Worm (Caenorhabditis elegans) whole organism, L4/young adult: ENCODE results near the gene srd-51.
A peak's percentile ranks its signal among the peaks of the same experiment; 100 is the strongest.

Experiments
- W03F9.2 ChIP-seq: fragments of 150-350 bp; optimal IDR thresholded peaks from 2 replicates; lab custom pipeline; 2014; ENCODE audit warnings: missing biosample characterization, missing genetic modification characterization
- dao-5 ChIP-seq: sonication (generic microtip); optimal IDR thresholded peaks from 2 replicates; lab custom pipeline; 2016; ENCODE audit warnings: missing genotype, missing genetic modification characterization, moderate library complexity, missing compliant biosample characterization
- him-1 ChIP-seq: sonication (generic microtip); optimal IDR thresholded peaks from 2 replicates; lab custom pipeline; 2016; ENCODE audit warnings: missing genotype, missing genetic modification reagents, missing genetic modification characterization, missing compliant biosample characterization

Gene srd-51

ce11 chrX:13510234-13510837, 25.6 kb upstream of the srd-51 start:
- TF ChIP-seq W03F9.2 (tag; lab: Kevin White, UChicago) = no peak
- TF ChIP-seq dao-5 (tag; lab: Kevin White, UChicago) = no peak
- no peak for TF ChIP-seq him-1 (tag; lab: Kevin White, UChicago)

DNA sequence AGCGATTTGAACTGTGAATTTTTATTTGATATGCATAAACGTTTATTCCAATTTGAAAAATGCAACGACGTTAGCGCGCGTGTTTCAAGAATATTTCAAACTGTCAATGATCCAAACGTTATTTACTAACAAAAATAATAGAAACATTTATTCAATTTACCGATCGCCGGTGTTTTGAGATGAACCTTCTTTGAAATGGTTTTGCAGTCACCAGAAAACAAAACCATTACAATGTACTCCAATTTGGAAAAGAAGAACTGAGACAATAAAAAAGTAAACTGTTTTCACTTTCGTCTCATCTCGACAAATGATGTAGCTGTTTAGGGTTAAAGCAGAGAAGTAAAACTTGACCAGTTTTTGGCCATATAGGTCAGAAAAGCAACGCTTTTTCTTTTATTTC, 22.5 kb upstream of the srd-51 start, which contains the start of gene H06A10.1:
Gene H06A10.1, plus strand, starts transcription at position 301 of the 400 bp plus-strand sequence.
- TF ChIP-seq him-1 (tag; lab: Kevin White, UChicago) (no peak), W03F9.2 (tag; lab: Kevin White, UChicago) (no peak), dao-5 (tag; lab: Kevin White, UChicago) (no peak)

DNA sequence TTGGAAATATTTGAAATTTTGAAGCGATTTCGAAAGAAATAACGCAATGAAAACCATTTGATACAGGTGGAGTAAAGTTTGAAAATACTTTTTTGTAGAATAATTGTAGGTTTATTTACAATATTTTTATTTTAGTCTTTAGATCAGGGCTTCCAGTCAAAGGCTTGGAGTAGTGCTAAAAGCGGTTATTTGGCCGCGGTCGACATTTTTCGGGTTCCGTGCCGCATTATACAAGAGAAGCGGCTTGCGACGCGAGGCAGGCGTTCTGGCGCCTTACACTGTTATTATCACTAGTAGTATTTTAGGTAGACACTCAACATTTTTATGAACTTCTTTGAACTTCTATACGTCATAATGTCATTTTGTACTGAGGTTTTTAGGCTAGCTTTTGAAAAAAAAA, 21.8 kb upstream of the srd-51 start:
- TF ChIP-seq him-1 (tag; lab: Kevin White, UChicago) = no peak
- no peak for TF ChIP-seq dao-5 (tag; lab: Kevin White, UChicago)
- TF ChIP-seq W03F9.2 (tag; lab: Kevin White, UChicago) = no peak

DNA sequence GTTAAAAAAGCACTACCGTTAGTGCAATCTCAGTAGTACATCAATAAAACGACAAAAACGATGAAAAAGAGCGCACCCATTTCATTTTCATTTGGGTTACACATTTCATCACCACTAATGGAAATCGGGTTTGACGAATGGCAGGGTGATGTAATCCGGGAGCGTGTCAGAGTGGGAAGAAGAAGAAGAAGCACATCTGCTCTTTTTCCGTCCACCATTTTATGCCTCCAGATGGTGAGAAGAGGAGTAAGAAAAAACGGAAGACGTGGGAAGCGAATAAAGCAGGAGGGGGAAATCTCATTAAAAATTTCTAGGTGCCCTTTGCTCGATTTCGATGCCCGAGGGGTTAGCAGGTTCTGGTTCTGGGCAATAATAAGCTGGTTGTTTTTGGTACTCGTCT, 21.3 kb upstream of the srd-51 start:
- TF ChIP-seq W03F9.2 (tag; lab: Kevin White, UChicago) = no peak
- no peak for TF ChIP-seq him-1 (tag; lab: Kevin White, UChicago)
- TF ChIP-seq dao-5 (tag; lab: Kevin White, UChicago) = no peak

- TF ChIP-seq him-1 (tag; lab: Kevin White, UChicago) (no peak), dao-5 (tag; lab: Kevin White, UChicago) (no peak), W03F9.2 (tag; lab: Kevin White, UChicago) (no peak)
These were observed 20.5 kb upstream of the srd-51 start for ce11 chrX:13505201-13505600.

DNA sequence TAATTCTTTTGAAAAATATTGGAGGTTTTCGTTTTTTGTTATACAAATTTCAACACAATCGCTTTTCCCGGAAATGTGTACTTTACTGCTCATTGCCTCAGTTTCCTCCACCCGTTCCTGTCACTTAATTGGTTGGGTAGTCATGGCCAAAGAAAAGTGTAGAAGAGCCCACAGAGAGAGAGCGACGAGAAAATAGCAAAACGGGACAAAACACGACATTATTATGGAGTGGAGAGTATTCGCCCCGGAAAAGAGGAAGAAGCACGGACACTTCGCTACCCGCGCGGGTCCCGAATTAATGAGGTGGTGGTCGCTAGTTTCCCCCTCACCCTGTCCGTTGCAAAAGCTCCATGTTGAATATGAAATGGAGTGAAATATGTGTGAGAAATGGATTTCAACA, 19.1 kb upstream of the srd-51 start:
- TF ChIP-seq W03F9.2 (tag; lab: Kevin White, UChicago) (no peak), him-1 (tag; lab: Kevin White, UChicago) (no peak), dao-5 (tag; lab: Kevin White, UChicago) (no peak)

DNA sequence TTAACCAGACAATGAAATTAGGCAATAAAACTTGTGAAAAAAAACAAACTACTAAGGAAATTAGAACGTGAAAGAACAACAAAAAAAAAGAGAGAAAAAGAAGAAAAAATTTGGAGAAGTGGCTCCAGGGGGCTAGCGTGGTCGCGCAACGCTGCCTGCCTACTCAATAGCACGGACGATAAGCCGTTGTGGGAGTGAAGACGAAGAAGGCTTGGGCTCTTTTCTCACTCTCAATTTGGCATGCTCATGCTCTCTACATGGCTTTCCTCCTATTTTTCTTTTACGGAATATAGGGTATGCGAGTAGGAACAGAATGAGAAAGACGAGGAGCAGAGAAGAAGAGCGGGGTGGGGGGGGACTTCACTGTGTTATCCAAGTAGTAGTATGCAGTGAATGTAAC, 17.6 kb upstream of the srd-51 start:
- TF ChIP-seq him-1 (tag; lab: Kevin White, UChicago) (peak; percentile 85), dao-5 (tag; lab: Kevin White, UChicago) (no peak)

ce11 chrX:13500568-13500967, 15.9 kb upstream of the srd-51 start, which contains the start of gene sad-1:
Gene sad-1, minus strand, starts transcription at chrX:13500668.
- no peak for TF ChIP-seq dao-5 (tag; lab: Kevin White, UChicago)
- TF ChIP-seq him-1 (tag; lab: Kevin White, UChicago) = no peak
- no peak for TF ChIP-seq W03F9.2 (tag; lab: Kevin White, UChicago)

ce11 chrX:13499923-13500322, 15.2 kb upstream of the srd-51 start:
- no peak for TF ChIP-seq dao-5 (tag; lab: Kevin White, UChicago)

- no peak for TF ChIP-seq dao-5 (tag; lab: Kevin White, UChicago)
- no peak for TF ChIP-seq W03F9.2 (tag; lab: Kevin White, UChicago)
- no peak for TF ChIP-seq him-1 (tag; lab: Kevin White, UChicago)
These were observed 14.4 kb upstream of the srd-51 start for ce11 chrX:13499098-13499497.

ce11 chrX:13493762-13494161, 9.0 kb upstream of the srd-51 start:
- TF ChIP-seq W03F9.2 (tag; lab: Kevin White, UChicago) (no peak), him-1 (tag; lab: Kevin White, UChicago) (peak; percentile 17), dao-5 (tag; lab: Kevin White, UChicago) (no peak)

DNA sequence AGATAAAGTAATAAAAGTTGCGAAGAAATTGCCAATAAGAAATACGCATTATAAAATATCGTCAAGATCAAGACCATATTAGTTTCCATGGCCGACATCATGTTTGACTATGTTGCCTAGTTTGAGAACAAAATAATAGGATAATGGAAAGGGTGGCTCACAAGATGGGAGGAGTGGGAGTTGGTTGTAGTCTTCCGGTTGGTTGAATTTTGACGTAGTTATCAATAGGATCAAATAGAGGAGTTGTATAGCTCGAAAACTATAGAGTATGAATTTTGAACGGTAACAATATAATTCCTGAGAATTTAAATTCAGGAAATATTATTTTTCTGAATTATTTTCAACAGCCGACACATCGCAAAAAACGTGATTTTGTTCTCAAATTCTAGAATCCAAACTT, 3.0 kb downstream of the srd-51 start, which contains the start of gene srd-50:
Gene srd-50, minus strand, starts transcription at position 101 of the 400 bp plus-strand sequence.
- TF ChIP-seq him-1 (tag; lab: Kevin White, UChicago) (no peak), W03F9.2 (tag; lab: Kevin White, UChicago) (no peak), dao-5 (tag; lab: Kevin White, UChicago) (no peak)

DNA sequence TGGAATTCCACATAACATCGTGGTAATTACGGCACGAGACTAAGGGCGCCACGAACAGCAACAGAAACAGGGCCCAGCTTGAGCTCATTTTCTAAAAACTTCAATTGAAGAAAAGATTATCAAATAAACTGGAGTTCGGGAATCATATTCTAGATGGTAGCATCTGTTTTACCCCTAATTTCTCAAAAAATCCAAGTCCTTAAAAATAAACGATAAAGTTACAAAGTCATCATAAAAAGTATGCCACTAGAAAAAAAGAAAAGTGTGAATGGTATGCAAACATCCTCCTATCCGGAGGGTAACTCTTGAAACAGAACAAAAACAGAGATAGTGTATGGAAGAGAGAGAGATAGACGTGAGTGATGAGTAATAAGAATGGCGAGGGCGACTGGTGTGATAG, 7.4 kb downstream of the srd-51 start, which contains the start of gene efn-3:
Gene efn-3, minus strand, starts transcription at position 101 of the 400 bp plus-strand sequence.
- TF ChIP-seq W03F9.2 (tag; lab: Kevin White, UChicago) (no peak), him-1 (tag; lab: Kevin White, UChicago) (no peak), dao-5 (tag; lab: Kevin White, UChicago) (no peak)

DNA sequence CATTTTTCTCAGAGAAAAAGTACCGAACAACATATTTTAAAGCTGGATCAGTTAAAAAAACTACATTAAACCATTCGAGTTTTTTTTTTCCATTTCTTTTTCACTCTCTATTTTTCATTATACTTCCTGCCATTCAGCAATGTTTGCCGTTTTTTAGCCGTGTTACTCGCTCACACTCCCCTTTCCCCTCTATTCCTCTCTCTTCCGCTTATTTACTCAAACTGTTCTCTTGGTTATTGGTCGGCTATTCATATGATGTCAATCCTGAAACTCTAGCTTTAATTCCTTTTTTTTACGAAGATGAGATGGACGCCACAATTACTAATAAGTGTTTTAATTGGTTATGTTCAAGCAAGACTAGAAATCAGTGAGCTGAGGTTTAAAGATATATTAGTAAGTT, 12.9 kb downstream of the srd-51 start, which contains the start of gene tre-4:
Gene tre-4, plus strand, starts transcription at position 301 of the 400 bp plus-strand sequence.
- TF ChIP-seq him-1 (tag; lab: Kevin White, UChicago) = no peak
- TF ChIP-seq dao-5 (tag; lab: Kevin White, UChicago) = no peak
- TF ChIP-seq W03F9.2 (tag; lab: Kevin White, UChicago) = no peak
